Fruit fly (Drosophila melanogaster) whole organism, embryonic: Measurements from ENCODE around the gene CG15878.

Source experiments
- Abd-B ChIP-seq: fragments of 200-800 bp; sonication (Bioruptor generic); optimal IDR thresholded peaks from 2 replicates; lab custom pipeline; 2018; ENCODE audit warnings: missing biosample characterization, mild to moderate bottlenecking, missing genetic modification characterization, moderate library complexity
- B-H2 ChIP-seq: fragments of 200-800 bp; sonication (Bioruptor generic); optimal IDR thresholded peaks from 2 replicates; lab custom pipeline; 2018; ENCODE audit warnings: missing biosample characterization, mild to moderate bottlenecking, missing genetic modification characterization
- Bgb ChIP-seq: fragments of 200-800 bp; sonication (Bioruptor generic); IDR thresholded peaks from 2 replicates; pipeline ENCODE4 v1.3.6; 2022; ENCODE audit warnings: missing biosample characterization, missing genetic modification characterization; ENCODE audit not compliant: partially characterized antibody
- CG10431 ChIP-seq: fragments of 200-800 bp; sonication (Bioruptor generic); optimal IDR thresholded peaks from 3 replicates; lab custom pipeline; 2018; ENCODE audit warnings: missing biosample characterization, mild to moderate bottlenecking, missing genetic modification characterization
- CG10543 ChIP-seq: fragments of 200-800 bp; sonication (Bioruptor generic); optimal IDR thresholded peaks from 3 replicates; lab custom pipeline; 2017; ENCODE audit warnings: missing biosample characterization, mild to moderate bottlenecking, missing genetic modification characterization, moderate library complexity
- CG12769 ChIP-seq: fragments of 200-800 bp; sonication (Bioruptor generic); optimal IDR thresholded peaks from 2 replicates; lab custom pipeline; 2019; ENCODE audit warnings: missing biosample characterization, mild to moderate bottlenecking, missing genetic modification characterization, moderate library complexity
- CG13287 ChIP-seq: fragments of 200-800 bp; sonication (Bioruptor generic); IDR thresholded peaks from 2 replicates; pipeline ENCODE4 v1.3.6; 2022; ENCODE audit warnings: missing biosample characterization, missing genetic modification characterization; ENCODE audit not compliant: partially characterized antibody
- CG15514 ChIP-seq: fragments of 200-800 bp; sonication (Bioruptor generic); optimal IDR thresholded peaks from 3 replicates; lab custom pipeline; 2017; ENCODE audit warnings: missing biosample characterization, missing genetic modification characterization, mild to moderate bottlenecking, moderate library complexity, missing genetic modification reagents
- CG3163 ChIP-seq: fragments of 200-800 bp; sonication (Bioruptor generic); optimal IDR thresholded peaks from 3 replicates; lab custom pipeline; 2016; ENCODE audit warnings: missing biosample characterization, missing genetic modification characterization
- CG3281 ChIP-seq: fragments of 200-800 bp; sonication (Bioruptor generic); optimal IDR thresholded peaks from 3 replicates; lab custom pipeline; 2017; ENCODE audit warnings: missing biosample characterization, mild to moderate bottlenecking, missing genetic modification characterization
- CG34224 ChIP-seq: fragments of 200-800 bp; sonication (Bioruptor generic); IDR thresholded peaks from 3 replicates; pipeline ENCODE4 v1.3.6; 2022; ENCODE audit warnings: missing biosample characterization, missing genetic modification characterization; ENCODE audit not compliant: partially characterized antibody
- CG34376 ChIP-seq: fragments of 200-800 bp; sonication (Bioruptor generic); optimal IDR thresholded peaks from 2 replicates; lab custom pipeline; 2018; ENCODE audit warnings: missing biosample characterization, mild to moderate bottlenecking, missing genetic modification characterization
- CG6254 ChIP-seq: fragments of 200-800 bp; sonication (Bioruptor generic); optimal IDR thresholded peaks from 3 replicates; lab custom pipeline; 2017; ENCODE audit warnings: mild to moderate bottlenecking, missing biosample characterization, missing genetic modification reagents, missing genetic modification characterization
- CG6689 ChIP-seq: fragments of 200-800 bp; sonication (Bioruptor generic); IDR thresholded peaks from 2 replicates; pipeline ENCODE4 v1.3.6; 2022; ENCODE audit warnings: missing biosample characterization, missing genetic modification characterization
- CG7786 ChIP-seq: fragments of 200-800 bp; sonication (Bioruptor generic); optimal IDR thresholded peaks from 2 replicates; lab custom pipeline; 2016; ENCODE audit warnings: missing biosample characterization, missing genetic modification characterization
- CG8281 ChIP-seq: fragments of 200-800 bp; sonication (Bioruptor generic); optimal IDR thresholded peaks from 2 replicates; lab custom pipeline; 2018; ENCODE audit warnings: missing biosample characterization, mild to moderate bottlenecking, missing genetic modification characterization, moderate library complexity
- CkIIα-i1 ChIP-seq: fragments of 200-800 bp; sonication (Bioruptor generic); IDR thresholded peaks from 2 replicates; pipeline ENCODE4 v1.3.6; 2022; ENCODE audit warnings: missing biosample characterization, missing genetic modification characterization
- Dbx ChIP-seq: fragments of 200-800 bp; sonication (Bioruptor generic); IDR thresholded peaks from 3 replicates; pipeline ENCODE4 v1.3.6; 2022; ENCODE audit warnings: missing biosample characterization, missing genetic modification characterization
- Deaf1 ChIP-seq: fragments of 200-800 bp; optimal IDR thresholded peaks from 3 replicates; lab custom pipeline; 2019; ENCODE audit warnings: missing biosample characterization, mild to moderate bottlenecking, missing genetic modification characterization, moderate library complexity
- Dref ChIP-seq: fragments of 200-800 bp; sonication (Bioruptor generic); IDR thresholded peaks from 2 replicates; pipeline ENCODE4 v1.3.6; 2022; ENCODE audit warnings: missing biosample characterization, missing genetic modification characterization
- Elba2 ChIP-seq: fragments of 200-800 bp; sonication (Bioruptor generic); optimal IDR thresholded peaks from 3 replicates; lab custom pipeline; 2016; ENCODE audit warnings: missing biosample characterization, missing genetic modification characterization
- GATAe ChIP-seq: fragments of 200-800 bp; sonication (Bioruptor generic); conservative IDR thresholded peaks from 2 replicates; pipeline ENCODE4 v1.3.6; 2022; ENCODE audit warnings: missing biosample characterization, missing genetic modification characterization
- HLH3B ChIP-seq: fragments of 200-800 bp; sonication (Bioruptor generic); IDR thresholded peaks from 2 replicates; pipeline ENCODE4 v1.3.6; 2022; ENCODE audit warnings: missing biosample characterization, missing genetic modification characterization
- Hr78 ChIP-seq, 2 experiments: fragments of 200-800 bp in 1 of 2; fragments of >200 bp in 1 of 2; sonication (Bioruptor generic) in 1 of 2; optimal IDR thresholded peaks; 2 replicates each; lab custom pipeline; 2017 to 2019; ENCODE audit warnings: missing biosample characterization in 2 of 2, missing genetic modification characterization in 2 of 2, mild to moderate bottlenecking in 1 of 2, moderate library complexity in 1 of 2
- Jarid2 ChIP-seq: fragments of 200-800 bp; sonication (Bioruptor generic); optimal IDR thresholded peaks from 3 replicates; lab custom pipeline; 2017; ENCODE audit warnings: mild to moderate bottlenecking, missing biosample characterization, missing genetic modification reagents, missing genetic modification characterization
- Trl ChIP-seq, 3 experiments: fragments of >200 bp in 2 of 3; fragments of 200-800 bp in 1 of 3; sonication (Bioruptor generic) in 1 of 3; optimal IDR thresholded peaks; 2 replicates in 1 of 3; 3 replicates in 2 of 3; lab custom pipeline; 2016 to 2017; ENCODE audit warnings: missing biosample characterization in 1 of 3, missing genetic modification characterization in 1 of 3
- ac ChIP-seq: fragments of 200-800 bp; sonication (Bioruptor generic); optimal IDR thresholded peaks from 3 replicates; lab custom pipeline; 2017; ENCODE audit warnings: missing biosample characterization, mild to moderate bottlenecking, missing genetic modification characterization
- amos ChIP-seq: fragments of 200-800 bp; sonication (Bioruptor generic); IDR thresholded peaks from 2 replicates; pipeline ENCODE4 v1.3.6; 2022; ENCODE audit warnings: missing biosample characterization, missing genetic modification characterization; ENCODE audit not compliant: partially characterized antibody
- ase ChIP-seq: fragments of 200-800 bp; sonication (Bioruptor generic); IDR thresholded peaks from 3 replicates; pipeline ENCODE4 v1.3.6; 2022; ENCODE audit warnings: missing biosample characterization, missing genetic modification characterization
- chinmo ChIP-seq: fragments of 200-800 bp; sonication (Bioruptor generic); IDR thresholded peaks from 4 replicates; pipeline ENCODE4 v1.3.6; 2022; ENCODE audit warnings: missing biosample characterization, missing genetic modification characterization; ENCODE audit not compliant: partially characterized antibody
- ftz-f1 ChIP-seq: fragments of 200-800 bp; sonication (Bioruptor generic); optimal IDR thresholded peaks from 2 replicates; lab custom pipeline; 2016; ENCODE audit warnings: missing biosample characterization, missing genetic modification characterization
- ken ChIP-seq: fragments of 200-800 bp; sonication (Bioruptor generic); IDR thresholded peaks from 3 replicates; pipeline ENCODE4 v1.3.6; 2022; ENCODE audit warnings: missing biosample characterization, missing genetic modification characterization
- lab ChIP-seq: fragments of 200-800 bp; sonication (Bioruptor generic); optimal IDR thresholded peaks from 3 replicates; lab custom pipeline; 2017; ENCODE audit warnings: missing biosample characterization, missing genetic modification characterization, mild to moderate bottlenecking, moderate library complexity, missing genetic modification reagents
- nmo ChIP-seq: fragments of 200-800 bp; sonication (Bioruptor generic); optimal IDR thresholded peaks from 2 replicates; lab custom pipeline; 2018; ENCODE audit warnings: missing biosample characterization, mild to moderate bottlenecking, missing genetic modification characterization, moderate library complexity
- pum ChIP-seq: fragments of 200-800 bp; sonication (Bioruptor generic); optimal IDR thresholded peaks from 2 replicates; lab custom pipeline; 2016; ENCODE audit warnings: missing biosample characterization, missing genetic modification characterization
- sc ChIP-seq, 3 experiments: fragments of >200 bp in 2 of 3; fragments of 200-800 bp in 1 of 3; sonication (Bioruptor generic) in 1 of 3; optimal IDR thresholded peaks; 2 replicates in 2 of 3; 3 replicates in 1 of 3; lab custom pipeline; 2017; ENCODE audit warnings: mild to moderate bottlenecking in 1 of 3, missing biosample characterization in 1 of 3, missing genetic modification characterization in 1 of 3, missing genetic modification reagents in 1 of 3
- sens-2 ChIP-seq: fragments of 200-800 bp; sonication (Bioruptor generic); IDR thresholded peaks from 2 replicates; pipeline ENCODE4 v1.3.6; 2022; ENCODE audit warnings: missing biosample characterization, missing genetic modification characterization
- sob ChIP-seq: fragments of 200-800 bp; sonication (Bioruptor generic); IDR thresholded peaks from 2 replicates; pipeline ENCODE4 v1.3.6; 2022; ENCODE audit warnings: missing biosample characterization, missing genetic modification characterization
- tna ChIP-seq: fragments of 200-800 bp; sonication (Bioruptor generic); IDR thresholded peaks from 2 replicates; pipeline ENCODE4 v1.3.6; 2022; ENCODE audit warnings: missing biosample characterization, missing genetic modification characterization; ENCODE audit not compliant: partially characterized antibody
- trh ChIP-seq: fragments of 200-800 bp; sonication (Bioruptor generic); optimal IDR thresholded peaks from 2 replicates; lab custom pipeline; 2016; ENCODE audit warnings: missing biosample characterization, missing genetic modification characterization
- wek ChIP-seq: fragments of 200-800 bp; sonication (Bioruptor generic); optimal IDR thresholded peaks from 3 replicates; lab custom pipeline; 2018; ENCODE audit warnings: missing biosample characterization, mild to moderate bottlenecking, missing genetic modification characterization, moderate library complexity

CG15878 gene

DNA sequence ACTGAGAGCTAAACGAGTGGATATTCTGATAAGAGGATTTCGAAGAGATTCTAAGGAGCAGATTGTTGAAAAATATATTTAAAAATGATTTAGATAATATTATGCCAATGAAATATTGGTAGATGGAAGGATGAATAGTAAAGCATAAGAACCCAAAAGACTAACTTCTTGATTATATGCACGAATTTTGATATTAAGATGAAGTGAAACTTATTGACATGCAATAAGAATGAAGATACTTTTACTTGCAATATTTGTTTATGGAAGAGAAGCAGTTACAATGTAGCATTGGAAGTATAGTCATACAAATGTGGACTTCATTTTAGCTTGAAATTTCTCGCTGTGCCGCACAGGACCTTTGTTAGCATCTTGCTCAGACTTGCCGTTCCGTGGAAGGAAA, 15.6 kb downstream of the CG15878 start, which contains the start of gene CG8960:
Gene CG8960 (plus strand): TSS at position 301 of the 400 bp plus-strand sequence.
- TF ChIP-seq Elba2 (peak; percentile 50), ken (no peak), ftz-f1 (GFP tag; lab: Kevin White, UChicago) (no peak), GATAe (GFP tag; lab: Robert Waterston, UW) (no peak), B-H2 (GFP tag; lab: Kevin White, UChicago) (no peak), sc (optimal IDR thresholded peaks at IDR 0.05; lab: Kevin White, UChicago) (no peak), sc (GFP tag; optimal IDR thresholded peaks at IDR 0.05; lab: Kevin White, UChicago) (no peak), wek (no peak), ac (no peak)
- TF ChIP-seq, all 482 proteins: peak for 1

- TF ChIP-seq CkIIα-i1 (GFP tag; lab: Robert Waterston, UW), result no peak
- TF ChIP-seq Dbx, result peak; percentile 37; the same call in 1 of the 3 replicates
- no peak for TF ChIP-seq CG8281
- peak; percentile 14 for TF ChIP-seq B-H2 (GFP tag; lab: Kevin White, UChicago)
- peak; percentile 6 for TF ChIP-seq CG15514 (GFP tag; lab: Kevin White, UChicago)
- TF ChIP-seq trh, result no peak
- TF ChIP-seq nmo (GFP tag; lab: Kevin White, UChicago), result no peak
- no peak for TF ChIP-seq CG6254 (GFP tag; lab: Kevin White, UChicago)
- TF ChIP-seq ftz-f1 (GFP tag; lab: Kevin White, UChicago), result peak; percentile 45
- peak; percentile 27 for TF ChIP-seq lab (GFP tag; lab: Kevin White, UChicago)
- no peak for TF ChIP-seq Dref (GFP tag; lab: Robert Waterston, UW)
- TF ChIP-seq CG3163, result peak; percentile 88
- TF ChIP-seq Trl (optimal IDR thresholded peaks at IDR 0.05; lab: Kevin White, UChicago), result peak; percentile 40 to 81
- no peak for TF ChIP-seq Trl (GFP tag; optimal IDR thresholded peaks at IDR 0.05; lab: Kevin White, UChicago)
- TF ChIP-seq sens-2 (GFP tag; lab: Robert Waterston, UW), result peak; percentile 19; the same call in 1 of the 2 replicates
- peak; percentile 24 for TF ChIP-seq CG10543 (GFP tag; lab: Kevin White, UChicago)
- TF ChIP-seq Hr78 (GFP tag; optimal IDR thresholded peaks at IDR 0.05; lab: Kevin White, UChicago), result peak in 1 of 2 experiments; percentile 76
- peak; percentile 20; the same call in 1 of the 2 replicates for TF ChIP-seq amos (GFP tag; lab: Robert Waterston, UW)
- peak; percentile 72 for TF ChIP-seq Jarid2 (GFP tag; lab: Kevin White, UChicago)
- peak; percentile 19; the same call in 1 of the 2 replicates for TF ChIP-seq CG13287
- peak; percentile 12 for TF ChIP-seq CG34376 (GFP tag; lab: Kevin White, UChicago)
- TF ChIP-seq Deaf1 (tag; lab: Kevin White, UChicago), result peak; percentile 78
- no peak for TF ChIP-seq Abd-B
- no peak for TF ChIP-seq pum (GFP tag; lab: Kevin White, UChicago)
- no peak for TF ChIP-seq CG6689 (GFP tag; lab: Robert Waterston, UW)
- no peak for TF ChIP-seq sob (GFP tag; lab: Robert Waterston, UW)
- 0 out of 2 replicates have a peak, but pooled peaks have one; percentile 17 for TF ChIP-seq tna (GFP tag; lab: Robert Waterston, UW)
- no peak for TF ChIP-seq CG10431 (GFP tag; lab: Kevin White, UChicago)
- no peak for TF ChIP-seq HLH3B (GFP tag; lab: Robert Waterston, UW)
- no peak for TF ChIP-seq ase (GFP tag; lab: Robert Waterston, UW)
- peak; percentile 88 for TF ChIP-seq CG12769
- TF ChIP-seq Bgb (GFP tag; lab: Robert Waterston, UW), result peak; percentile 29; the same call in 1 of the 2 replicates
- no peak for TF ChIP-seq CG7786
- peak; percentile 16 for TF ChIP-seq CG3281 (GFP tag; lab: Kevin White, UChicago)
- TF ChIP-seq chinmo, result 0 out of 4 replicates have a peak, but pooled peaks have one; percentile 64
- peak; percentile 53; the same call in 1 of the 3 replicates for TF ChIP-seq CG34224 (GFP tag; lab: Robert Waterston, UW)
- TF ChIP-seq, all 482 proteins: peak for 21
These were observed 20.3 kb downstream of the CG15878 start, which contains the start of gene CG5707 for dm6 chr3L:2191994-2192450. Gene CG5707 (minus strand): TSS chr3L:2192221.
